Worm (Caenorhabditis elegans) whole organism, L4 larva: ENCODE results near the gene F21D9.11.

ENCODE experiments used
- D1046.2 ChIP-seq: fragments of 200-800 bp; sonication (Bioruptor generic); IDR thresholded peaks from 2 replicates; pipeline ENCODE4 v1.3.6; 2022; ENCODE audit warnings: missing genetic modification characterization, missing compliant biosample characterization
- F37D6.2 ChIP-seq: sonication (generic microtip); optimal IDR thresholded peaks from 2 replicates; lab custom pipeline; 2016; ENCODE audit warnings: mild to moderate bottlenecking, missing genetic modification characterization, missing compliant biosample characterization
- F44E2.7 ChIP-seq: fragments of 200-800 bp; sonication (Bioruptor generic); IDR thresholded peaks from 2 replicates; pipeline ENCODE4 v2.1.2; 2022; ENCODE audit warnings: missing genetic modification characterization, missing compliant biosample characterization
- T26A8.4 ChIP-seq: fragments of 200-800 bp; sonication (Bioruptor generic); IDR thresholded peaks from 2 replicates; pipeline ENCODE4 v1.3.6; 2022; ENCODE audit warnings: missing genetic modification characterization, missing compliant biosample characterization
- Y48G9A.11 ChIP-seq: fragments of 200-800 bp; sonication (Bioruptor generic); IDR thresholded peaks from 2 replicates; pipeline ENCODE4 v1.3.6; 2022; ENCODE audit warnings: missing genetic modification reagents, missing genetic modification characterization, missing compliant biosample characterization
- ama-1 ChIP-seq: fragments of 150-350 bp; optimal IDR thresholded peaks from 2 replicates; lab custom pipeline; 2014; ENCODE audit warnings: inconsistent platforms, mixed read lengths
- ceh-20 ChIP-seq: fragments of 200-800 bp; sonication (Bioruptor generic); IDR thresholded peaks from 2 replicates; pipeline ENCODE4 v1.3.6; 2022; ENCODE audit warnings: missing genetic modification reagents, missing genetic modification characterization, missing compliant biosample characterization
- ceh-28 ChIP-seq: fragments of 150-350 bp; optimal IDR thresholded peaks from 2 replicates; lab custom pipeline; 2014; ENCODE audit warnings: missing biosample characterization, missing genetic modification reagents, missing genetic modification characterization
- ctbp-1 ChIP-seq: fragments of 200-800 bp; sonication (Bioruptor generic); IDR thresholded peaks from 2 replicates; pipeline ENCODE4 v1.3.6; 2022; ENCODE audit warnings: missing genetic modification reagents, missing genetic modification characterization, missing compliant biosample characterization
- dmd-6 ChIP-seq: fragments of 200-800 bp; sonication (Bioruptor generic); IDR thresholded peaks from 2 replicates; pipeline ENCODE4 v1.3.6; 2022; ENCODE audit warnings: missing genetic modification reagents, missing genetic modification characterization, missing compliant biosample characterization
- dve-1 ChIP-seq: sonication (generic microtip); optimal IDR thresholded peaks from 2 replicates; lab custom pipeline; 2017; ENCODE audit warnings: antibody characterized with exemption, mild to moderate bottlenecking, missing genetic modification characterization, missing compliant biosample characterization; ENCODE audit not compliant: insufficient read depth
- gei-8 ChIP-seq: fragments of 200-800 bp; sonication (Bioruptor generic); optimal IDR thresholded peaks from 2 replicates; lab custom pipeline; 2018; ENCODE audit warnings: mild to moderate bottlenecking, missing genetic modification characterization, missing compliant biosample characterization
- hif-1 ChIP-seq, 2 experiments: sonication (generic microtip); optimal IDR thresholded peaks; 2 replicates each; lab custom pipeline; 2016 to 2017; ENCODE audit warnings: missing compliant biosample characterization in 2 of 2, missing genetic modification characterization in 2 of 2, missing genetic modification reagents in 2 of 2, missing genotype in 2 of 2, mild to moderate bottlenecking in 1 of 2
- hlh-11 ChIP-seq: fragments of 200-800 bp; sonication (Bioruptor generic); optimal IDR thresholded peaks from 2 replicates; lab custom pipeline; 2018; ENCODE audit warnings: mild to moderate bottlenecking, missing genetic modification characterization, missing compliant biosample characterization
- hlh-30 ChIP-seq: sonication (generic microtip); optimal IDR thresholded peaks from 2 replicates; lab custom pipeline; 2017; ENCODE audit warnings: antibody characterized with exemption, mild to moderate bottlenecking, missing genetic modification characterization, missing compliant biosample characterization; ENCODE audit not compliant: insufficient read depth
- lin-1 ChIP-seq: fragments of 200-800 bp; sonication (Bioruptor generic); IDR thresholded peaks from 2 replicates; pipeline ENCODE4 v1.3.6; 2022; ENCODE audit warnings: missing genetic modification reagents, missing genetic modification characterization, missing compliant biosample characterization
- lin-29 ChIP-seq: fragments of 200-800 bp; sonication (Bioruptor generic); IDR thresholded peaks from 2 replicates; pipeline ENCODE4 v1.3.6; 2022; ENCODE audit warnings: missing genetic modification reagents, missing genetic modification characterization, missing compliant biosample characterization
- lin-38 ChIP-seq: fragments of 200-800 bp; sonication (Bioruptor generic); IDR thresholded peaks from 2 replicates; pipeline ENCODE4 v1.3.6; 2022; ENCODE audit warnings: missing genetic modification reagents, missing genetic modification characterization, missing compliant biosample characterization
- lin-39 ChIP-seq: fragments of 150-350 bp; optimal IDR thresholded peaks from 2 replicates; lab custom pipeline; 2014; ENCODE audit warnings: missing biosample characterization, missing genetic modification reagents, missing genetic modification characterization
- lir-3 ChIP-seq: sonication (generic microtip); optimal IDR thresholded peaks from 2 replicates; lab custom pipeline; 2016; ENCODE audit warnings: mild to moderate bottlenecking, missing genetic modification characterization, missing compliant biosample characterization
- lsy-2 ChIP-seq, 2 experiments: fragments of 150-350 bp in 1 of 2; sonication (generic microtip) in 1 of 2; optimal IDR thresholded peaks; 2 replicates each; lab custom pipeline; 2014 to 2017; ENCODE audit warnings: missing biosample characterization in 2 of 2, missing genetic modification characterization in 2 of 2
- mdl-1 ChIP-seq, 2 experiments: fragments of 150-350 bp in 1 of 2; sonication (generic microtip) in 1 of 2; optimal IDR thresholded peaks; 2 replicates each; lab custom pipeline; 2014 to 2017; ENCODE audit warnings: missing biosample characterization in 2 of 2, missing genetic modification characterization in 2 of 2
- mdt-29 ChIP-seq: fragments of 200-800 bp; sonication (Bioruptor generic); IDR thresholded peaks from 2 replicates; pipeline ENCODE4 v1.3.6; 2022; ENCODE audit warnings: missing genetic modification reagents, missing genetic modification characterization, missing compliant biosample characterization
- mes-2 ChIP-seq: sonication (generic microtip); optimal IDR thresholded peaks from 2 replicates; lab custom pipeline; 2016; ENCODE audit warnings: missing genotype, mild to moderate bottlenecking, missing genetic modification characterization, missing compliant biosample characterization; ENCODE audit not compliant: poor library complexity, severe bottlenecking
- mxl-2 ChIP-seq: fragments of 200-800 bp; sonication (Bioruptor generic); conservative IDR thresholded peaks from 2 replicates; pipeline ENCODE4 v1.3.6; 2022; ENCODE audit warnings: missing genetic modification reagents, missing genetic modification characterization, missing compliant biosample characterization
- nhr-10 ChIP-seq: fragments of 150-350 bp; optimal IDR thresholded peaks from 2 replicates; lab custom pipeline; 2014; ENCODE audit warnings: missing biosample characterization, missing genetic modification characterization
- nhr-111 ChIP-seq: fragments of 200-800 bp; sonication (Bioruptor generic); optimal IDR thresholded peaks from 2 replicates; lab custom pipeline; 2018; ENCODE audit warnings: mild to moderate bottlenecking, missing genetic modification characterization, missing compliant biosample characterization
- nhr-28 ChIP-seq: fragments of 150-350 bp; optimal IDR thresholded peaks from 2 replicates; lab custom pipeline; 2014; ENCODE audit warnings: missing biosample characterization, missing genetic modification characterization
- nhr-48 ChIP-seq: sonication (generic microtip); optimal IDR thresholded peaks from 2 replicates; lab custom pipeline; 2016; ENCODE audit warnings: mild to moderate bottlenecking, missing genetic modification characterization, missing compliant biosample characterization
- nhr-6 ChIP-seq: fragments of 150-350 bp; optimal IDR thresholded peaks from 2 replicates; lab custom pipeline; 2014; ENCODE audit warnings: missing biosample characterization, missing genetic modification characterization
- nhr-77 ChIP-seq: fragments of 150-350 bp; optimal IDR thresholded peaks from 2 replicates; lab custom pipeline; 2014; ENCODE audit warnings: missing biosample characterization, missing genetic modification characterization
- php-3 ChIP-seq: fragments of 200-800 bp; sonication (Bioruptor generic); IDR thresholded peaks from 2 replicates; pipeline ENCODE4 v1.3.6; 2022; ENCODE audit warnings: missing genetic modification reagents, missing genetic modification characterization, missing compliant biosample characterization
- rbr-2 ChIP-seq: sonication (generic microtip); optimal IDR thresholded peaks from 2 replicates; lab custom pipeline; 2016; ENCODE audit warnings: missing genotype, missing genetic modification characterization, missing compliant biosample characterization
- saeg-2 ChIP-seq: fragments of 200-800 bp; sonication (Bioruptor generic); IDR thresholded peaks from 2 replicates; pipeline ENCODE4 v1.3.6; 2022; ENCODE audit warnings: missing genetic modification reagents, missing genetic modification characterization, missing compliant biosample characterization
- tra-1 ChIP-seq: fragments of 200-800 bp; sonication (Bioruptor generic); IDR thresholded peaks from 2 replicates; pipeline ENCODE4 v1.3.6; 2022; ENCODE audit warnings: missing genetic modification reagents, missing genetic modification characterization, missing compliant biosample characterization
- unc-39 ChIP-seq: sonication (generic microtip); optimal IDR thresholded peaks from 2 replicates; lab custom pipeline; 2017; ENCODE audit warnings: missing biosample characterization, missing genetic modification characterization
- unc-62 ChIP-seq, 3 experiments: fragments of 150-350 bp in 1 of 3; sonication (generic microtip); optimal IDR thresholded peaks in 2 of 3; peaks in 1 of 3; 1 replicate in 1 of 3; 2 replicates in 2 of 3; lab custom pipeline; 2014 to 2017; ENCODE audit warnings: missing biosample characterization in 3 of 3, missing genetic modification characterization in 3 of 3, missing genetic modification reagents in 3 of 3, missing genotype in 1 of 3
- zag-1 ChIP-seq: fragments of 150-350 bp; optimal IDR thresholded peaks from 2 replicates; lab custom pipeline; 2014; ENCODE audit warnings: missing biosample characterization, missing genetic modification characterization
- zip-11 ChIP-seq: fragments of 200-800 bp; sonication (Bioruptor generic); IDR thresholded peaks from 2 replicates; pipeline ENCODE4 v1.3.6; 2022; ENCODE audit warnings: missing genetic modification characterization, missing compliant biosample characterization
- zip-2 ChIP-seq: fragments of 150-350 bp; optimal IDR thresholded peaks from 2 replicates; lab custom pipeline; 2014; ENCODE audit warnings: missing biosample characterization, missing genetic modification characterization
- ztf-7 ChIP-seq: fragments of 150-350 bp; optimal IDR thresholded peaks from 2 replicates; lab custom pipeline; 2014; ENCODE audit warnings: missing biosample characterization, missing genetic modification characterization

The F21D9.11 gene

ce11 chrV:19205450-19205849 lies 46.5 kb upstream of the F21D9.11 start (continued):
- TF ChIP-seq gei-8 (GFP tag; lab: Kevin White, UChicago): no peak
- TF ChIP-seq D1046.2 (GFP tag; lab: Robert Waterston, UW): no peak
- 0 out of 2 replicates have a peak, but pooled peaks have one; percentile 29 for TF ChIP-seq mxl-2
- no peak for TF ChIP-seq zip-2
- no peak for TF ChIP-seq nhr-10 (tag; lab: Kevin White, UChicago)
- peak in 1 of 2 experiments; percentile 13 for TF ChIP-seq lsy-2 (tag; optimal IDR thresholded peaks at IDR 0.05; lab: Kevin White, UChicago)
- peak in 1 of 2 experiments; percentile 65 for TF ChIP-seq mdl-1 (tag; optimal IDR thresholded peaks at IDR 0.05; lab: Kevin White, UChicago)
- TF ChIP-seq nhr-77: peak; percentile 32
- TF ChIP-seq F37D6.2 (tag; lab: Kevin White, UChicago): no peak
- TF ChIP-seq lin-39 (tag; lab: Kevin White, UChicago): no peak
- no peak for TF ChIP-seq nhr-6 (tag; lab: Kevin White, UChicago)
- no peak for TF ChIP-seq ctbp-1 (GFP tag; lab: Robert Waterston, UW)
- peak; percentile 72 for TF ChIP-seq dve-1 (tag; lab: Kevin White, UChicago)
- peak; percentile 99 for TF ChIP-seq php-3 (GFP tag; lab: Robert Waterston, UW)
- no peak for TF ChIP-seq Y48G9A.11
- peak; percentile 82 for TF ChIP-seq tra-1 (GFP tag; lab: Robert Waterston, UW)
- TF ChIP-seq nhr-48 (tag; lab: Kevin White, UChicago): no peak
- TF ChIP-seq ama-1 (lab: Kevin White, UChicago): no peak
- TF ChIP-seq saeg-2 (GFP tag; lab: Robert Waterston, UW): no peak
- no peak for TF ChIP-seq F44E2.7 (GFP tag; lab: Robert Waterston, UW)
- TF ChIP-seq lin-38 (GFP tag; lab: Robert Waterston, UW): 0 out of 2 replicates have a peak, but pooled peaks have one; percentile 18
- TF ChIP-seq zip-11 (GFP tag; lab: Robert Waterston, UW): no peak
- TF ChIP-seq hif-1 (tag; optimal IDR thresholded peaks at IDR 0.05; lab: Kevin White, UChicago): peak in 1 of 2 experiments; percentile 2
- peak; percentile 77 for TF ChIP-seq nhr-28 (tag; lab: Kevin White, UChicago)
- TF ChIP-seq T26A8.4 (GFP tag; lab: Robert Waterston, UW): no peak
- no peak for TF ChIP-seq mdt-29 (GFP tag; lab: Robert Waterston, UW)
- TF ChIP-seq rbr-2 (tag; lab: Kevin White, UChicago): no peak
- TF ChIP-seq lin-1 (GFP tag; lab: Robert Waterston, UW): 0 out of 2 replicates have a peak, but pooled peaks have one; percentile 54
- no peak for TF ChIP-seq ztf-7
- peak; percentile 83 for TF ChIP-seq ceh-20
- no peak for TF ChIP-seq lin-29 (GFP tag; lab: Robert Waterston, UW)
- no peak for TF ChIP-seq lir-3 (tag; lab: Kevin White, UChicago)
- TF ChIP-seq unc-39 (tag; lab: Kevin White, UChicago): no peak
- TF ChIP-seq ceh-28 (tag; lab: Kevin White, UChicago): no peak
- TF ChIP-seq hlh-30 (tag; lab: Kevin White, UChicago): peak; percentile 64
- TF ChIP-seq hlh-11 (tag; lab: Kevin White, UChicago): peak; percentile 87
- TF ChIP-seq mes-2 (tag; lab: Kevin White, UChicago): peak; percentile 35
- no peak for TF ChIP-seq zag-1 (tag; lab: Kevin White, UChicago)
- no peak for TF ChIP-seq nhr-111 (GFP tag; lab: Kevin White, UChicago)
- TF ChIP-seq unc-62 (GFP tag; optimal IDR thresholded peaks at IDR 0.05 in 1 of 2; lab: Kevin White, UChicago): no peak
- no peak for TF ChIP-seq unc-62 (tag; optimal IDR thresholded peaks at IDR 0.05; lab: Kevin White, UChicago)
- TF ChIP-seq dmd-6 (GFP tag; lab: Robert Waterston, UW): peak; percentile 88
